Worm (Caenorhabditis elegans) whole organism, L4/young adult: ENCODE measurements around the gene ZK105.5.

Source experiments
- W03F9.2 ChIP-seq: fragments of 150-350 bp; optimal IDR thresholded peaks from 2 replicates; lab custom pipeline; 2014; ENCODE audit warnings: missing biosample characterization, missing genetic modification characterization
- dao-5 ChIP-seq: sonication (generic microtip); optimal IDR thresholded peaks from 2 replicates; lab custom pipeline; 2016; ENCODE audit warnings: missing genotype, missing genetic modification characterization, moderate library complexity, missing compliant biosample characterization
- him-1 ChIP-seq: sonication (generic microtip); optimal IDR thresholded peaks from 2 replicates; lab custom pipeline; 2016; ENCODE audit warnings: missing genotype, missing genetic modification reagents, missing genetic modification characterization, missing compliant biosample characterization

The ZK105.5 gene

ce11 chrV:7717629-7718028, at the start of gene ZK105.5:
ZK105.5 (minus strand) TSS chrV:7717729.
- TF ChIP-seq W03F9.2 (tag; lab: Kevin White, UChicago) (no peak), dao-5 (tag; lab: Kevin White, UChicago) (no peak), him-1 (tag; lab: Kevin White, UChicago) (no peak)

- TF ChIP-seq W03F9.2 (tag; lab: Kevin White, UChicago) (no peak), him-1 (tag; lab: Kevin White, UChicago) (no peak), dao-5 (tag; lab: Kevin White, UChicago) (no peak)
Measured at ce11 chrV:7761906-7762305, 44.4 kb upstream of the ZK105.5 start.

- TF ChIP-seq him-1 (tag; lab: Kevin White, UChicago) (no peak), dao-5 (tag; lab: Kevin White, UChicago) (no peak), W03F9.2 (tag; lab: Kevin White, UChicago) (no peak)
Measured at ce11 chrV:7760174-7760573, 42.6 kb upstream of the ZK105.5 start, which contains the start of gene hint-3. hint-3 (plus strand) TSS chrV:7760474.

ce11 chrV:7759270-7759669, 41.7 kb upstream of the ZK105.5 start:
- TF ChIP-seq W03F9.2 (tag; lab: Kevin White, UChicago) = no peak
- no peak for TF ChIP-seq him-1 (tag; lab: Kevin White, UChicago)
- TF ChIP-seq dao-5 (tag; lab: Kevin White, UChicago) = no peak

ce11 chrV:7755991-7756390, 38.5 kb upstream of the ZK105.5 start:
- TF ChIP-seq W03F9.2 (tag; lab: Kevin White, UChicago) = no peak

ce11 chrV:7754557-7754956, 37.0 kb upstream of the ZK105.5 start, which contains the start of gene T05B11.4:
T05B11.4 (minus strand) TSS chrV:7754657.
- TF ChIP-seq W03F9.2 (tag; lab: Kevin White, UChicago) (no peak), dao-5 (tag; lab: Kevin White, UChicago) (no peak)

- TF ChIP-seq dao-5 (tag; lab: Kevin White, UChicago) (no peak), him-1 (tag; lab: Kevin White, UChicago) (no peak)
Measured at ce11 chrV:7749708-7750107, 32.2 kb upstream of the ZK105.5 start.

- TF ChIP-seq him-1 (tag; lab: Kevin White, UChicago) (no peak), dao-5 (tag; lab: Kevin White, UChicago) (no peak), W03F9.2 (tag; lab: Kevin White, UChicago) (no peak)
Measured at ce11 chrV:7747987-7748607, 30.6 kb upstream of the ZK105.5 start.

ce11 chrV:7747132-7747531, 29.6 kb upstream of the ZK105.5 start:
- TF ChIP-seq dao-5 (tag; lab: Kevin White, UChicago) (no peak), him-1 (tag; lab: Kevin White, UChicago) (no peak), W03F9.2 (tag; lab: Kevin White, UChicago) (no peak)

ce11 chrV:7745903-7746302, 28.4 kb upstream of the ZK105.5 start:
- TF ChIP-seq dao-5 (tag; lab: Kevin White, UChicago) (no peak), W03F9.2 (tag; lab: Kevin White, UChicago) (no peak), him-1 (tag; lab: Kevin White, UChicago) (no peak)

- TF ChIP-seq W03F9.2 (tag; lab: Kevin White, UChicago) (no peak), dao-5 (tag; lab: Kevin White, UChicago) (no peak), him-1 (tag; lab: Kevin White, UChicago) (no peak)
Measured at ce11 chrV:7745386-7745785, 27.9 kb upstream of the ZK105.5 start.

- TF ChIP-seq W03F9.2 (tag; lab: Kevin White, UChicago) = no peak
- TF ChIP-seq him-1 (tag; lab: Kevin White, UChicago) = no peak
- TF ChIP-seq dao-5 (tag; lab: Kevin White, UChicago) = no peak
Measured at ce11 chrV:7744068-7744467, 26.5 kb upstream of the ZK105.5 start.

ce11 chrV:7742485-7742959, 25.0 kb upstream of the ZK105.5 start, which contains the start of gene fbxl-5:
fbxl-5 (plus strand) TSS chrV:7742909.
- no peak for TF ChIP-seq him-1 (tag; lab: Kevin White, UChicago)
- no peak for TF ChIP-seq W03F9.2 (tag; lab: Kevin White, UChicago)
- TF ChIP-seq dao-5 (tag; lab: Kevin White, UChicago) = no peak

ce11 chrV:7741918-7742317, 24.4 kb upstream of the ZK105.5 start:
- TF ChIP-seq dao-5 (tag; lab: Kevin White, UChicago) = no peak
- TF ChIP-seq W03F9.2 (tag; lab: Kevin White, UChicago) = no peak
- TF ChIP-seq him-1 (tag; lab: Kevin White, UChicago) = no peak
